Worm (Caenorhabditis elegans): ENCODE measurements around the gene spe-41.

DNA sequence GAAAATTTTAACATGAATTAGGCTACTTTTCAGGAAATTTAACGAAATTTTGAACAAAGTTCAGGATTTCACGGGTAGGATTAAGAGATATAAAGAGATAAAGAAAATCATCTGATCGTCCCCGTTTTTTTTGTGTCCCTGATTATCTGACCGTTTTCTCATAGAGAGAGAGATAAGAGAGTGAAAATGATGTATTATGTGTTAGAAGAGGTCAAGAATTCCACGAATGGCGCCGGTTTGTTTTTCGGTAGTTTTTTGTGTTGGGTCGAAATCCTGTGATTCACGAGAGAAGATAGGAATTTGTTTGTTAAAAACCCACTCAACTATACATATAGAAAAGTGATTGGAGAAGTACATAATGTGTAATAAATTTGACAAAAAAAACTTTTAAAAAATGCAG is 43.1 kb upstream of the spe-41 start:
- TF ChIP-seq nhr-12 (tag; optimal IDR thresholded peaks at IDR 0.05) (no peak), ztf-11 (tag; optimal IDR thresholded peaks at IDR 0.05) (no peak), hlh-1 (tag; optimal IDR thresholded peaks at IDR 0.05) (no peak), blmp-1 (tag; optimal IDR thresholded peaks at IDR 0.05) (no peak), elt-1 (tag; optimal IDR thresholded peaks at IDR 0.05; ENCODE audit: borderline replicate concordance, insufficient read depth) (no peak), snpc-4 (tag; optimal IDR thresholded peaks at IDR 0.05) (no peak), lsy-2 (tag; optimal IDR thresholded peaks at IDR 0.05) (no peak), drap-1 (GFP tag; optimal IDR thresholded peaks at IDR 0.05) (no peak)
